Fruit fly (Drosophila melanogaster) whole organism, embryonic: Measurements from ENCODE around the gene scpr-A.
A peak's percentile ranks its signal among the peaks of the same experiment; 100 is the strongest.

Source experiments
- ATbp ChIP-seq: fragments of 200-800 bp; sonication (Bioruptor generic); optimal IDR thresholded peaks from 2 replicates; lab custom pipeline; 2017; ENCODE audit warnings: missing biosample characterization, mild to moderate bottlenecking, missing genetic modification characterization, missing genetic modification reagents
- Awh ChIP-seq: fragments of 200-800 bp; sonication (Bioruptor generic); IDR thresholded peaks from 2 replicates; pipeline ENCODE4, ENCODE4 v1.3.6; 2022; ENCODE audit warnings: missing biosample characterization, missing genetic modification characterization
- CG13123 ChIP-seq: fragments of 200-800 bp; sonication (Bioruptor generic); optimal IDR thresholded peaks from 2 replicates; lab custom pipeline; 2016; ENCODE audit warnings: missing biosample characterization, missing genetic modification characterization
- CG14050 ChIP-seq: fragments of 200-800 bp; sonication (Bioruptor generic); IDR thresholded peaks from 3 replicates; pipeline ENCODE4 v1.3.6; 2022; ENCODE audit warnings: missing biosample characterization, missing genetic modification characterization
- CG14710 ChIP-seq: fragments of 200-800 bp; sonication (Bioruptor generic); optimal IDR thresholded peaks from 3 replicates; lab custom pipeline; 2019; ENCODE audit warnings: missing biosample characterization, mild to moderate bottlenecking, missing genetic modification characterization, moderate library complexity
- CG15011 ChIP-seq: fragments of 200-800 bp; sonication (Bioruptor generic); optimal IDR thresholded peaks from 3 replicates; lab custom pipeline; 2018; ENCODE audit warnings: missing biosample characterization, mild to moderate bottlenecking, missing genetic modification characterization
- CG15479 ChIP-seq: fragments of 200-800 bp; sonication (Bioruptor generic); optimal IDR thresholded peaks from 3 replicates; lab custom pipeline; 2019; ENCODE audit warnings: missing biosample characterization, mild to moderate bottlenecking, missing genetic modification characterization, moderate library complexity
- CG17361 ChIP-seq: fragments of 200-800 bp; sonication (Bioruptor generic); IDR thresholded peaks from 3 replicates; pipeline ENCODE4 v1.3.6; 2022; ENCODE audit warnings: missing biosample characterization, missing genetic modification characterization
- CG17802 ChIP-seq: fragments of 200-800 bp; sonication (Bioruptor generic); optimal IDR thresholded peaks from 2 replicates; lab custom pipeline; 2018; ENCODE audit warnings: missing biosample characterization, mild to moderate bottlenecking, missing genetic modification characterization, moderate library complexity
- CG17829 ChIP-seq: fragments of 200-800 bp; optimal IDR thresholded peaks from 2 replicates; lab custom pipeline; 2019; ENCODE audit warnings: missing biosample characterization, mild to moderate bottlenecking, missing genetic modification characterization, moderate library complexity
- CG2678 ChIP-seq: fragments of 200-800 bp; sonication (Bioruptor generic); optimal IDR thresholded peaks from 3 replicates; lab custom pipeline; 2019; ENCODE audit warnings: missing biosample characterization, mild to moderate bottlenecking, missing genetic modification characterization, moderate library complexity
- CG2712 ChIP-seq: fragments of 200-800 bp; optimal IDR thresholded peaks from 3 replicates; lab custom pipeline; 2019; ENCODE audit warnings: missing biosample characterization, mild to moderate bottlenecking, missing genetic modification characterization, moderate library complexity
- CG33557 ChIP-seq: fragments of 200-800 bp; sonication (Bioruptor generic); optimal IDR thresholded peaks from 2 replicates; lab custom pipeline; 2019; ENCODE audit warnings: missing biosample characterization, mild to moderate bottlenecking, missing genetic modification characterization, moderate library complexity
- CG3847 ChIP-seq: fragments of 200-800 bp; sonication (Bioruptor generic); IDR thresholded peaks from 2 replicates; pipeline ENCODE4 v1.3.6; 2022; ENCODE audit warnings: missing biosample characterization, missing genetic modification characterization
- CG4707 ChIP-seq: fragments of 200-800 bp; sonication (Bioruptor generic); optimal IDR thresholded peaks from 2 replicates; lab custom pipeline; 2018; ENCODE audit warnings: missing biosample characterization, mild to moderate bottlenecking, missing genetic modification characterization, moderate library complexity
- CG5180 ChIP-seq: fragments of 200-800 bp; sonication (Bioruptor generic); optimal IDR thresholded peaks from 3 replicates; lab custom pipeline; 2017; ENCODE audit warnings: missing biosample characterization, missing genetic modification characterization, mild to moderate bottlenecking, moderate library complexity, missing genetic modification reagents
- CG6175 ChIP-seq: fragments of 200-800 bp; sonication (Bioruptor generic); IDR thresholded peaks from 3 replicates; pipeline ENCODE4 v1.3.6; 2022; ENCODE audit warnings: missing biosample characterization, missing genetic modification characterization
- CG7271 ChIP-seq: fragments of 200-800 bp; sonication (Bioruptor generic); optimal IDR thresholded peaks from 2 replicates; lab custom pipeline; 2018; ENCODE audit warnings: missing biosample characterization, mild to moderate bottlenecking, missing genetic modification characterization, moderate library complexity
- CG7786 ChIP-seq: fragments of 200-800 bp; sonication (Bioruptor generic); optimal IDR thresholded peaks from 2 replicates; lab custom pipeline; 2016; ENCODE audit warnings: missing biosample characterization, missing genetic modification characterization
- CoRest ChIP-seq: fragments of 200-800 bp; sonication (Bioruptor generic); optimal IDR thresholded peaks from 3 replicates; lab custom pipeline; 2018; ENCODE audit warnings: missing biosample characterization, mild to moderate bottlenecking, missing genetic modification characterization, moderate library complexity
- D19A ChIP-seq: fragments of 200-800 bp; optimal IDR thresholded peaks from 3 replicates; lab custom pipeline; 2019; ENCODE audit warnings: missing biosample characterization, mild to moderate bottlenecking, missing genetic modification characterization, moderate library complexity
- Jarid2 ChIP-seq: fragments of 200-800 bp; sonication (Bioruptor generic); optimal IDR thresholded peaks from 3 replicates; lab custom pipeline; 2017; ENCODE audit warnings: mild to moderate bottlenecking, missing biosample characterization, missing genetic modification reagents, missing genetic modification characterization
- Kr ChIP-seq: fragments of 200-800 bp; sonication (Bioruptor generic); optimal IDR thresholded peaks from 2 replicates; lab custom pipeline; 2017; ENCODE audit warnings: missing biosample characterization, mild to moderate bottlenecking, missing genetic modification characterization
- MTF-1 ChIP-seq: fragments of 200-800 bp; sonication (Bioruptor generic); optimal IDR thresholded peaks from 2 replicates; lab custom pipeline; 2018; ENCODE audit warnings: missing biosample characterization, mild to moderate bottlenecking, missing genetic modification characterization, borderline replicate concordance
- NFAT ChIP-seq: fragments of 200-800 bp; sonication (Bioruptor generic); IDR thresholded peaks from 2 replicates; pipeline ENCODE4 v1.3.6; 2022; ENCODE audit warnings: missing biosample characterization, missing genetic modification characterization
- Neu2 ChIP-seq: fragments of 200-800 bp; sonication (Bioruptor generic); optimal IDR thresholded peaks from 3 replicates; lab custom pipeline; 2016; ENCODE audit warnings: missing biosample characterization, missing genetic modification characterization, borderline replicate concordance
- Opbp ChIP-seq: fragments of 200-800 bp; sonication (Bioruptor generic); IDR thresholded peaks from 3 replicates; pipeline ENCODE4 v1.3.6; 2022; ENCODE audit warnings: missing biosample characterization, missing genetic modification characterization; ENCODE audit not compliant: partially characterized antibody
- Scr ChIP-seq: fragments of 200-800 bp; sonication (Bioruptor generic); IDR thresholded peaks from 2 replicates; pipeline ENCODE4 v1.3.6; 2022; ENCODE audit warnings: missing biosample characterization, missing genetic modification characterization; ENCODE audit not compliant: partially characterized antibody
- Six4 ChIP-seq: fragments of 200-800 bp; sonication (Bioruptor generic); optimal IDR thresholded peaks from 2 replicates; lab custom pipeline; 2016; ENCODE audit warnings: missing biosample characterization, missing genetic modification characterization
- Sry-β ChIP-seq: fragments of 200-800 bp; sonication (Bioruptor generic); optimal IDR thresholded peaks from 2 replicates; lab custom pipeline; 2018; ENCODE audit warnings: missing biosample characterization, mild to moderate bottlenecking, missing genetic modification characterization, moderate library complexity
- TFAM ChIP-seq: fragments of 200-800 bp; sonication (Bioruptor generic); optimal IDR thresholded peaks from 2 replicates; lab custom pipeline; 2017; ENCODE audit warnings: missing biosample characterization, missing genetic modification characterization, inconsistent platforms
- Taf1 ChIP-seq: fragments of 200-800 bp; sonication (Bioruptor generic); IDR thresholded peaks from 2 replicates; pipeline ENCODE4 v1.3.6; 2022; ENCODE audit warnings: missing biosample characterization, missing genetic modification characterization
- ab ChIP-seq: fragments of 200-800 bp; sonication (Bioruptor generic); optimal IDR thresholded peaks from 2 replicates; lab custom pipeline; 2016; ENCODE audit warnings: missing biosample characterization, missing genetic modification characterization
- ase ChIP-seq: fragments of 200-800 bp; sonication (Bioruptor generic); IDR thresholded peaks from 3 replicates; pipeline ENCODE4 v1.3.6; 2022; ENCODE audit warnings: missing biosample characterization, missing genetic modification characterization
- caup ChIP-seq: fragments of 200-800 bp; sonication (Bioruptor generic); optimal IDR thresholded peaks from 3 replicates; lab custom pipeline; 2017; ENCODE audit warnings: missing biosample characterization, mild to moderate bottlenecking, missing genetic modification characterization, moderate library complexity; ENCODE audit not compliant: severe bottlenecking
- crc ChIP-seq: fragments of 200-800 bp; sonication (Bioruptor generic); optimal IDR thresholded peaks from 2 replicates; lab custom pipeline; 2016; ENCODE audit warnings: missing biosample characterization, missing genetic modification characterization
- crp ChIP-seq, 2 experiments: fragments of 200-800 bp; sonication (Bioruptor generic); optimal IDR thresholded peaks; 2 replicates in 1 of 2; 3 replicates in 1 of 2; lab custom pipeline; 2017; ENCODE audit warnings: missing biosample characterization in 2 of 2, missing genetic modification characterization in 2 of 2, mild to moderate bottlenecking in 1 of 2, moderate library complexity in 1 of 2
- dm ChIP-seq: fragments of 200-800 bp; sonication (Bioruptor generic); optimal IDR thresholded peaks from 3 replicates; lab custom pipeline; 2016; ENCODE audit warnings: missing biosample characterization, missing genetic modification characterization
- fru ChIP-seq: fragments of >200 bp; optimal IDR thresholded peaks from 2 replicates; lab custom pipeline; 2017
- her ChIP-seq: fragments of 200-800 bp; sonication (Bioruptor generic); optimal IDR thresholded peaks from 2 replicates; lab custom pipeline; 2016; ENCODE audit warnings: missing biosample characterization, missing genetic modification characterization
- jing ChIP-seq: fragments of 200-800 bp; sonication (Bioruptor generic); optimal IDR thresholded peaks from 2 replicates; lab custom pipeline; 2018; ENCODE audit warnings: missing biosample characterization, mild to moderate bottlenecking, missing genetic modification characterization
- lilli ChIP-seq: fragments of 200-800 bp; sonication (Bioruptor generic); optimal IDR thresholded peaks from 3 replicates; lab custom pipeline; 2016; ENCODE audit warnings: missing biosample characterization, missing genetic modification characterization
- pho ChIP-seq: fragments of 200-800 bp; sonication (Bioruptor generic); optimal IDR thresholded peaks from 2 replicates; lab custom pipeline; 2016; ENCODE audit warnings: missing biosample characterization, missing genetic modification characterization
- sim ChIP-seq: fragments of 200-800 bp; sonication (Bioruptor generic); IDR thresholded peaks from 2 replicates; pipeline ENCODE4 v1.3.6; 2022; ENCODE audit warnings: missing biosample characterization, missing genetic modification characterization
- sisA ChIP-seq: fragments of 200-800 bp; sonication (Bioruptor generic); IDR thresholded peaks from 2 replicates; pipeline ENCODE4 v1.3.6; 2022; ENCODE audit warnings: missing biosample characterization, missing genetic modification characterization
- slp2 ChIP-seq: fragments of 200-800 bp; sonication (Bioruptor generic); optimal IDR thresholded peaks from 2 replicates; lab custom pipeline; 2016; ENCODE audit warnings: missing biosample characterization, missing genetic modification characterization
- sna ChIP-seq: fragments of 200-800 bp; sonication (Bioruptor generic); IDR thresholded peaks from 2 replicates; pipeline ENCODE4 v1.3.6; 2022; ENCODE audit warnings: missing biosample characterization, missing genetic modification characterization; ENCODE audit not compliant: partially characterized antibody
- sqz ChIP-seq: fragments of 200-800 bp; sonication (Bioruptor generic); optimal IDR thresholded peaks from 3 replicates; lab custom pipeline; 2018; ENCODE audit warnings: missing biosample characterization, mild to moderate bottlenecking, missing genetic modification characterization
- sr ChIP-seq: fragments of 200-800 bp; sonication (Bioruptor generic); IDR thresholded peaks from 3 replicates; pipeline ENCODE4 v1.3.6; 2022; ENCODE audit warnings: missing biosample characterization, missing genetic modification characterization
- unpg ChIP-seq: fragments of 200-800 bp; sonication (Bioruptor generic); optimal IDR thresholded peaks from 3 replicates; lab custom pipeline; 2018; ENCODE audit warnings: missing biosample characterization, mild to moderate bottlenecking, missing genetic modification characterization, moderate library complexity
- vfl ChIP-seq: fragments of 200-800 bp; sonication (Bioruptor generic); optimal IDR thresholded peaks from 2 replicates; lab custom pipeline; 2016; ENCODE audit warnings: missing biosample characterization, missing genetic modification characterization

The scpr-A gene

dm6 chr3R:11236041-11236440 lies 4.9 kb upstream of the scpr-A start, which contains the start of gene CG31441 (continued):
- TF ChIP-seq CG2678 (no peak), her (GFP tag; lab: Kevin White, UChicago) (no peak), CG33557 (GFP tag; lab: Kevin White, UChicago) (no peak), CG15479 (GFP tag; lab: Kevin White, UChicago) (no peak), CG14050 (no peak), Awh (GFP tag; lab: Robert Waterston, UW) (no peak), CG17802 (tag; lab: Kevin White, UChicago) (no peak), crp (GFP tag; optimal IDR thresholded peaks at IDR 0.05; lab: Kevin White, UChicago) (peak; percentile 58 to 92), CG17361 (no peak), D19A (tag; lab: Kevin White, UChicago) (no peak), CG13123 (GFP tag; lab: Kevin White, UChicago) (no peak), MTF-1 (no peak), ATbp (GFP tag; lab: Kevin White, UChicago) (no peak), fru (no peak), slp2 (no peak), CG5180 (GFP tag; lab: Kevin White, UChicago) (no peak), lilli (GFP tag; lab: Kevin White, UChicago) (no peak), Taf1 (GFP tag; lab: Robert Waterston, UW) (no peak), sr (GFP tag; lab: Robert Waterston, UW) (no peak), Sry-β (GFP tag; lab: Kevin White, UChicago) (no peak), Six4 (GFP tag; lab: Kevin White, UChicago) (no peak), NFAT (GFP tag; lab: Robert Waterston, UW) (no peak), unpg (GFP tag; lab: Kevin White, UChicago) (no peak), CG15011 (no peak), sisA (GFP tag; lab: Robert Waterston, UW) (no peak), Kr (GFP tag; lab: Kevin White, UChicago) (no peak), vfl (GFP tag; lab: Kevin White, UChicago) (no peak), CG2712 (tag; lab: Kevin White, UChicago) (peak; percentile 3), sna (GFP tag; lab: Robert Waterston, UW) (0 out of 2 replicates have a peak, but pooled peaks have one; percentile 50), pho (GFP tag; lab: Kevin White, UChicago) (no peak), Opbp (no peak; the same call in 2 of the 3 replicates), CG3847 (GFP tag; lab: Robert Waterston, UW) (no peak), CG14710 (tag; lab: Kevin White, UChicago) (peak; percentile 99), TFAM (GFP tag; lab: Kevin White, UChicago) (no peak), sim (no peak), CG17829 (tag; lab: Kevin White, UChicago) (no peak), jing (no peak), Jarid2 (GFP tag; lab: Kevin White, UChicago) (no peak), ase (GFP tag; lab: Robert Waterston, UW) (no peak), Neu2 (no peak), CG7271 (tag; lab: Kevin White, UChicago) (no peak), Scr (GFP tag; lab: Robert Waterston, UW) (peak; percentile 61), ab (no peak), dm (GFP tag; lab: Kevin White, UChicago) (no peak), caup (no peak), sqz (GFP tag; lab: Kevin White, UChicago) (no peak), crc (no peak), CoRest (tag; lab: Kevin White, UChicago) (no peak), CG6175 (GFP tag; lab: Robert Waterston, UW) (no peak), CG7786 (GFP tag; lab: Kevin White, UChicago) (no peak), CG4707 (GFP tag; lab: Kevin White, UChicago) (no peak)
